Fruit fly (Drosophila melanogaster) whole organism, embryonic: Measurements from ENCODE around the gene Coa8.

Experiments used
- BEAF-32 ChIP-seq: fragments of 200-800 bp; sonication (Bioruptor generic); optimal IDR thresholded peaks from 3 replicates; lab custom pipeline; 2017; ENCODE audit warnings: missing biosample characterization, missing genetic modification characterization, mild to moderate bottlenecking, moderate library complexity, missing genetic modification reagents
- C15 ChIP-seq: fragments of 200-800 bp; sonication (Bioruptor generic); IDR thresholded peaks from 3 replicates; pipeline ENCODE4 v1.3.6; 2022; ENCODE audit warnings: missing biosample characterization, missing genetic modification characterization
- CG10565 ChIP-seq: fragments of 200-800 bp; sonication (Bioruptor generic); optimal IDR thresholded peaks from 3 replicates; lab custom pipeline; 2016; ENCODE audit warnings: missing biosample characterization, mild to moderate bottlenecking, missing genetic modification characterization
- CG10959 ChIP-seq: fragments of 200-800 bp; sonication (Bioruptor generic); IDR thresholded peaks from 2 replicates; pipeline ENCODE4 v1.3.6; 2022; ENCODE audit warnings: missing biosample characterization, missing genetic modification characterization
- CG11723 ChIP-seq: fragments of 200-800 bp; sonication (Bioruptor generic); optimal IDR thresholded peaks from 2 replicates; lab custom pipeline; 2017; ENCODE audit warnings: missing biosample characterization, mild to moderate bottlenecking, missing genetic modification characterization
- CG12236 ChIP-seq: fragments of 200-800 bp; sonication (Bioruptor generic); optimal IDR thresholded peaks from 2 replicates; lab custom pipeline; 2016; ENCODE audit warnings: missing biosample characterization, missing genetic modification characterization
- CG15514 ChIP-seq: fragments of 200-800 bp; sonication (Bioruptor generic); optimal IDR thresholded peaks from 3 replicates; lab custom pipeline; 2017; ENCODE audit warnings: missing biosample characterization, missing genetic modification characterization, mild to moderate bottlenecking, moderate library complexity, missing genetic modification reagents
- CG17568 ChIP-seq: fragments of 200-800 bp; sonication (Bioruptor generic); optimal IDR thresholded peaks from 2 replicates; lab custom pipeline; 2018; ENCODE audit warnings: missing biosample characterization, mild to moderate bottlenecking, missing genetic modification characterization, moderate library complexity
- CG17912 ChIP-seq: fragments of 200-800 bp; sonication (Bioruptor generic); optimal IDR thresholded peaks from 2 replicates; lab custom pipeline; 2018; ENCODE audit warnings: missing biosample characterization, mild to moderate bottlenecking, missing genetic modification characterization
- CG18262 ChIP-seq: fragments of 200-800 bp; optimal IDR thresholded peaks from 3 replicates; lab custom pipeline; 2019; ENCODE audit warnings: missing biosample characterization, mild to moderate bottlenecking, missing genetic modification characterization, moderate library complexity
- CG2116 ChIP-seq: fragments of 200-800 bp; sonication (Bioruptor generic); optimal IDR thresholded peaks from 3 replicates; lab custom pipeline; 2018; ENCODE audit warnings: missing biosample characterization, mild to moderate bottlenecking, missing genetic modification characterization
- CG31365 ChIP-seq: fragments of 200-800 bp; sonication (Bioruptor generic); optimal IDR thresholded peaks from 2 replicates; lab custom pipeline; 2018; ENCODE audit warnings: missing biosample characterization, mild to moderate bottlenecking, missing genetic modification characterization
- CG5180 ChIP-seq: fragments of 200-800 bp; sonication (Bioruptor generic); optimal IDR thresholded peaks from 3 replicates; lab custom pipeline; 2017; ENCODE audit warnings: missing biosample characterization, missing genetic modification characterization, mild to moderate bottlenecking, moderate library complexity, missing genetic modification reagents
- CG7372 ChIP-seq: fragments of 200-800 bp; sonication (Bioruptor generic); IDR thresholded peaks from 2 replicates; pipeline ENCODE4 v1.3.6; 2022; ENCODE audit warnings: missing biosample characterization, missing genetic modification characterization
- CG8388 ChIP-seq: fragments of 200-800 bp; sonication (Bioruptor generic); optimal IDR thresholded peaks from 2 replicates; lab custom pipeline; 2019; ENCODE audit warnings: missing biosample characterization, mild to moderate bottlenecking, missing genetic modification characterization, moderate library complexity
- CG9215 ChIP-seq: fragments of 200-800 bp; sonication (Bioruptor generic); IDR thresholded peaks from 2 replicates; pipeline ENCODE4 v1.3.6; 2022; ENCODE audit warnings: missing biosample characterization, missing genetic modification characterization
- CTCF ChIP-seq: fragments of 200-800 bp; sonication (Bioruptor generic); optimal IDR thresholded peaks from 2 replicates; lab custom pipeline; 2017; ENCODE audit warnings: missing biosample characterization, mild to moderate bottlenecking, missing genetic modification characterization, moderate library complexity
- CrebB ChIP-seq: fragments of 200-800 bp; sonication (Bioruptor generic); optimal IDR thresholded peaks from 3 replicates; lab custom pipeline; 2018; ENCODE audit warnings: missing biosample characterization, mild to moderate bottlenecking, missing genetic modification characterization
- Dad ChIP-seq: fragments of 200-800 bp; sonication (Bioruptor generic); optimal IDR thresholded peaks from 3 replicates; lab custom pipeline; 2016; ENCODE audit warnings: missing biosample characterization, missing genetic modification characterization
- Dip3 ChIP-seq: fragments of 200-800 bp; sonication (Bioruptor generic); optimal IDR thresholded peaks from 3 replicates; lab custom pipeline; 2016; ENCODE audit warnings: missing biosample characterization, missing genetic modification characterization
- E2f1 ChIP-seq: fragments of 200-800 bp; sonication (Bioruptor generic); IDR thresholded peaks from 2 replicates; pipeline ENCODE4 v1.3.6; 2022; ENCODE audit warnings: missing biosample characterization, missing genetic modification characterization
- Eip74EF ChIP-seq, 2 experiments: fragments of 200-800 bp in 1 of 2; fragments of >200 bp in 1 of 2; sonication (Bioruptor generic) in 1 of 2; optimal IDR thresholded peaks; 2 replicates each; lab custom pipeline; 2017 to 2019; ENCODE audit warnings: missing biosample characterization in 2 of 2, missing genetic modification characterization in 2 of 2, mild to moderate bottlenecking in 1 of 2, moderate library complexity in 1 of 2
- Fer1 ChIP-seq: fragments of 200-800 bp; sonication (Bioruptor generic); optimal IDR thresholded peaks from 2 replicates; lab custom pipeline; 2017; ENCODE audit warnings: missing biosample characterization, mild to moderate bottlenecking, missing genetic modification characterization
- Fer2 ChIP-seq: fragments of 200-800 bp; sonication (Bioruptor generic); optimal IDR thresholded peaks from 2 replicates; lab custom pipeline; 2018; ENCODE audit warnings: missing biosample characterization, mild to moderate bottlenecking, missing genetic modification characterization, moderate library complexity
- Hey ChIP-seq: fragments of 200-800 bp; sonication (Bioruptor generic); optimal IDR thresholded peaks from 3 replicates; lab custom pipeline; 2018; ENCODE audit warnings: missing biosample characterization, mild to moderate bottlenecking, missing genetic modification characterization
- Hr39 ChIP-seq: fragments of >200 bp; optimal IDR thresholded peaks from 2 replicates; lab custom pipeline; 2017
- Nf-YC ChIP-seq: fragments of 200-800 bp; optimal IDR thresholded peaks from 3 replicates; lab custom pipeline; 2019; ENCODE audit warnings: missing biosample characterization, mild to moderate bottlenecking, missing genetic modification characterization, moderate library complexity
- TFAM ChIP-seq: fragments of 200-800 bp; sonication (Bioruptor generic); optimal IDR thresholded peaks from 2 replicates; lab custom pipeline; 2017; ENCODE audit warnings: missing biosample characterization, missing genetic modification characterization, inconsistent platforms
- Xbp1 ChIP-seq: fragments of 200-800 bp; sonication (Bioruptor generic); optimal IDR thresholded peaks from 3 replicates; lab custom pipeline; 2016; ENCODE audit warnings: missing biosample characterization, mild to moderate bottlenecking, missing genetic modification characterization
- bcd ChIP-seq: fragments of 200-800 bp; sonication (Bioruptor generic); optimal IDR thresholded peaks from 2 replicates; lab custom pipeline; 2017; ENCODE audit warnings: missing biosample characterization, mild to moderate bottlenecking, missing genetic modification characterization
- cad ChIP-seq: fragments of >200 bp; optimal IDR thresholded peaks from 2 replicates; lab custom pipeline; 2017; ENCODE audit warnings: missing biosample characterization, missing genetic modification characterization
- cato ChIP-seq: fragments of 200-800 bp; sonication (Bioruptor generic); optimal IDR thresholded peaks from 2 replicates; lab custom pipeline; 2016; ENCODE audit warnings: missing biosample characterization, missing genetic modification characterization, borderline replicate concordance
- corto ChIP-seq: fragments of 200-800 bp; sonication (Bioruptor generic); optimal IDR thresholded peaks from 2 replicates; lab custom pipeline; 2016; ENCODE audit warnings: missing biosample characterization, mild to moderate bottlenecking, missing genetic modification characterization, moderate library complexity
- crp ChIP-seq, 2 experiments: fragments of 200-800 bp; sonication (Bioruptor generic); optimal IDR thresholded peaks; 2 replicates in 1 of 2; 3 replicates in 1 of 2; lab custom pipeline; 2017; ENCODE audit warnings: missing biosample characterization in 2 of 2, missing genetic modification characterization in 2 of 2, mild to moderate bottlenecking in 1 of 2, moderate library complexity in 1 of 2
- disco-r ChIP-seq: fragments of 200-800 bp; sonication (Bioruptor generic); optimal IDR thresholded peaks from 2 replicates; lab custom pipeline; 2016; ENCODE audit warnings: missing biosample characterization, missing genetic modification characterization
- ewg ChIP-seq: fragments of 200-800 bp; sonication (Bioruptor generic); optimal IDR thresholded peaks from 3 replicates; lab custom pipeline; 2017; ENCODE audit warnings: mild to moderate bottlenecking, missing biosample characterization, missing genetic modification reagents, missing genetic modification characterization
- grau ChIP-seq: fragments of 200-800 bp; optimal IDR thresholded peaks from 3 replicates; lab custom pipeline; 2019; ENCODE audit warnings: missing biosample characterization, mild to moderate bottlenecking, missing genetic modification characterization, moderate library complexity
- grn ChIP-seq: fragments of 200-800 bp; sonication (Bioruptor generic); optimal IDR thresholded peaks from 3 replicates; lab custom pipeline; 2017; ENCODE audit warnings: missing biosample characterization, missing genetic modification characterization
- gt ChIP-seq: fragments of 200-800 bp; sonication (Bioruptor generic); IDR thresholded peaks from 2 replicates; pipeline ENCODE4 v1.3.6; 2022; ENCODE audit warnings: missing biosample characterization, missing genetic modification characterization
- hbn ChIP-seq: fragments of 200-800 bp; sonication (Bioruptor generic); IDR thresholded peaks from 2 replicates; pipeline ENCODE4 v1.3.6; 2022; ENCODE audit warnings: missing biosample characterization, missing genetic modification characterization; ENCODE audit not compliant: partially characterized antibody
- jigr1 ChIP-seq: fragments of 200-800 bp; sonication (Bioruptor generic); IDR thresholded peaks from 3 replicates; pipeline ENCODE4 v1.3.6; 2022; ENCODE audit warnings: missing biosample characterization, missing genetic modification characterization
- jumu ChIP-seq: fragments of 200-800 bp; sonication (Bioruptor generic); optimal IDR thresholded peaks from 3 replicates; lab custom pipeline; 2016; ENCODE audit warnings: missing biosample characterization, missing genetic modification characterization
- ken ChIP-seq: fragments of 200-800 bp; sonication (Bioruptor generic); IDR thresholded peaks from 3 replicates; pipeline ENCODE4 v1.3.6; 2022; ENCODE audit warnings: missing biosample characterization, missing genetic modification characterization
- pan ChIP-seq, 4 experiments: fragments of >200 bp in 3 of 4; fragments of 200-800 bp in 1 of 4; sonication (Bioruptor generic) in 1 of 4; optimal IDR thresholded peaks in 3 of 4; IDR thresholded peaks in 1 of 4; 2 replicates each; pipeline versions ENCODE4 v1.3.6 to Lab custom; 2017 to 2022; ENCODE audit warnings: missing biosample characterization in 2 of 4, missing genetic modification characterization in 2 of 4, mixed read lengths in 1 of 4
- pfk ChIP-seq: fragments of 200-800 bp; sonication (Bioruptor generic); optimal IDR thresholded peaks from 2 replicates; lab custom pipeline; 2018; ENCODE audit warnings: missing biosample characterization, mild to moderate bottlenecking, missing genetic modification characterization, moderate library complexity
- run ChIP-seq: fragments of 200-800 bp; sonication (Bioruptor generic); optimal IDR thresholded peaks from 3 replicates; lab custom pipeline; 2018; ENCODE audit warnings: missing biosample characterization, mild to moderate bottlenecking, missing genetic modification characterization
- sd ChIP-seq: fragments of 200-800 bp; sonication (Bioruptor generic); optimal IDR thresholded peaks from 3 replicates; lab custom pipeline; 2018; ENCODE audit warnings: missing biosample characterization, mild to moderate bottlenecking, missing genetic modification characterization, moderate library complexity
- slbo ChIP-seq: fragments of 200-800 bp; sonication (Bioruptor generic); IDR thresholded peaks from 2 replicates; pipeline ENCODE4 v1.3.6; 2022; ENCODE audit warnings: missing biosample characterization, missing genetic modification characterization
- tna ChIP-seq: fragments of 200-800 bp; sonication (Bioruptor generic); IDR thresholded peaks from 2 replicates; pipeline ENCODE4 v1.3.6; 2022; ENCODE audit warnings: missing biosample characterization, missing genetic modification characterization; ENCODE audit not compliant: partially characterized antibody
- zf30C ChIP-seq: fragments of 200-800 bp; sonication (Bioruptor generic); optimal IDR thresholded peaks from 3 replicates; lab custom pipeline; 2018; ENCODE audit warnings: missing biosample characterization, mild to moderate bottlenecking, missing genetic modification characterization

Coa8 gene

DNA sequence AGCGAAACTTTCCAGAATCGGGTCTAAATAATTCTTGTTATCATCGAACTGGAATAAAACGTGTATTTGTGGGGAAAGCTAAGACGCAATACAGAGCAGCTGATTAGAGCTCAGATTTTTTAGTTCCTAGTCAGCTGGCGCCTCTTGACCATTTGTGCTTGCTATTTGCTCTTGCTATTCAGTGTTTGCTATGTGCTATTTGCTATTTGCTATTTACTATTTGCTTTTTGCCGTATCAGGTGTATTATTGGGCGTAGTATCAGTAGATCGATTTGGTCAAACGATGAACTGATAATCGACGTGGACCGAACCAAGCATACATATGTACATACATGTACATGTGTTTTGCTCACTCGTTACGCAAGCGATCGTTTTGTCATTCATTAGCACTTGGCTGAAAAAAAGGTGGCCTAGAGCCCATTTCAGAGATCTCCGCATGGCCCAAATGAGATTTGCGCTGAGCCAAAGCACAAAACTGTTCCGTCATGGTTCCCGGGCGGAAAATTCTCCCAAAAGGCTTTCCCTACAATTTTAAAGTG lies 34.6 kb upstream of the Coa8 start (continued):
- 0 out of 2 replicates have a peak, but pooled peaks have one; percentile 12 for TF ChIP-seq CG9215 (GFP tag; lab: Robert Waterston, UW)
- TF ChIP-seq CG7372 (GFP tag; lab: Robert Waterston, UW) = no peak
- TF ChIP-seq corto = no peak
- no peak for TF ChIP-seq Xbp1 (GFP tag; lab: Kevin White, UChicago)
- no peak for TF ChIP-seq cad
- no peak for TF ChIP-seq C15
- TF ChIP-seq hbn (GFP tag; lab: Robert Waterston, UW) = no peak
- no peak for TF ChIP-seq tna (GFP tag; lab: Robert Waterston, UW)
- TF ChIP-seq CG15514 = peak; percentile 70
- peak; percentile 15 for TF ChIP-seq ewg (GFP tag; lab: Kevin White, UChicago)
- TF ChIP-seq CG8388 (GFP tag; lab: Kevin White, UChicago) = no peak
- TF ChIP-seq CG17568 = peak; percentile 43
- TF ChIP-seq CG10565 = no peak
- TF ChIP-seq Hr39 = no peak
- no peak for TF ChIP-seq Eip74EF (GFP tag; optimal IDR thresholded peaks at IDR 0.05; lab: Kevin White, UChicago)
- TF ChIP-seq BEAF-32 (GFP tag; lab: Kevin White, UChicago) = no peak
- TF ChIP-seq Nf-YC = no peak
- TF ChIP-seq CG2116 = peak; percentile 17
- no peak for TF ChIP-seq cato (GFP tag; lab: Kevin White, UChicago)
- TF ChIP-seq CTCF (GFP tag; lab: Kevin White, UChicago) = no peak
- peak; percentile 52 for TF ChIP-seq slbo (GFP tag; lab: Robert Waterston, UW)
- TF ChIP-seq crp (GFP tag; optimal IDR thresholded peaks at IDR 0.05; lab: Kevin White, UChicago) = no peak
- peak; percentile 5 for TF ChIP-seq bcd (GFP tag; lab: Kevin White, UChicago)
- no peak for TF ChIP-seq CG10959 (GFP tag; lab: Robert Waterston, UW)
- TF ChIP-seq E2f1 = no peak
- TF ChIP-seq CG12236 (GFP tag; lab: Kevin White, UChicago) = peak; percentile 54
- peak; percentile 18 for TF ChIP-seq pfk
- no peak for TF ChIP-seq ken (GFP tag; lab: Robert Waterston, UW)
- no peak for TF ChIP-seq pan (optimal IDR thresholded peaks at IDR 0.05; lab: Kevin White, UChicago)
- peak in 1 of 2 experiments; percentile 63 for TF ChIP-seq pan (GFP tag; optimal IDR thresholded peaks at IDR 0.05 in 1 of 2, IDR thresholded peaks at IDR 0.05 in 1 of 2)
- peak; percentile 67 for TF ChIP-seq Fer1 (GFP tag; lab: Kevin White, UChicago)
- no peak for TF ChIP-seq Dip3 (GFP tag; lab: Kevin White, UChicago)
- no peak for TF ChIP-seq sd
- no peak for TF ChIP-seq TFAM
- peak; percentile 54 for TF ChIP-seq CrebB (tag; lab: Kevin White, UChicago)
- peak; percentile 3 for TF ChIP-seq Fer2 (tag; lab: Kevin White, UChicago)
- TF ChIP-seq gt (GFP tag; lab: Robert Waterston, UW) = no peak
- no peak for TF ChIP-seq run (tag; lab: Kevin White, UChicago)
- no peak for TF ChIP-seq zf30C
- no peak for TF ChIP-seq jigr1 (GFP tag; lab: Robert Waterston, UW)
- TF ChIP-seq disco-r (GFP tag; lab: Kevin White, UChicago) = peak; percentile 0
- no peak for TF ChIP-seq CG31365 (tag; lab: Kevin White, UChicago)
- peak; percentile 51 for TF ChIP-seq grn (GFP tag; lab: Kevin White, UChicago)
- TF ChIP-seq CG11723 (GFP tag; lab: Kevin White, UChicago) = no peak
- peak; percentile 7 for TF ChIP-seq CG5180
- TF ChIP-seq Hey (tag; lab: Kevin White, UChicago) = peak; percentile 56
- TF ChIP-seq Dad (GFP tag; lab: Kevin White, UChicago) = no peak
- peak; percentile 12 for TF ChIP-seq grau (tag; lab: Kevin White, UChicago)
- no peak for TF ChIP-seq jumu (GFP tag; lab: Kevin White, UChicago)
- peak; percentile 11 for TF ChIP-seq CG18262 (tag; lab: Kevin White, UChicago)
- no peak for TF ChIP-seq CG17912 (GFP tag; lab: Kevin White, UChicago)
